Worm (Caenorhabditis elegans) whole organism, L4 larva: ENCODE measurements around the gene pro-3.

Experiments
- F44E2.7 ChIP-seq: fragments of 200-800 bp; sonication (Bioruptor generic); IDR thresholded peaks from 2 replicates; pipeline ENCODE4 v2.1.2; 2022; ENCODE audit warnings: missing genetic modification characterization, missing compliant biosample characterization
- R02D3.7 ChIP-seq: fragments of 150-350 bp; sonication (generic microtip); optimal IDR thresholded peaks from 3 replicates; lab custom pipeline; 2014; ENCODE audit warnings: missing biosample characterization, missing genetic modification characterization
- T20F7.1 ChIP-seq: fragments of 200-800 bp; sonication (Bioruptor generic); optimal IDR thresholded peaks from 2 replicates; lab custom pipeline; 2018; ENCODE audit warnings: mild to moderate bottlenecking, missing genetic modification characterization, missing compliant biosample characterization
- Y48G9A.11 ChIP-seq: fragments of 200-800 bp; sonication (Bioruptor generic); IDR thresholded peaks from 2 replicates; pipeline ENCODE4 v1.3.6; 2022; ENCODE audit warnings: missing genetic modification reagents, missing genetic modification characterization, missing compliant biosample characterization
- ZK546.5 ChIP-seq, 2 experiments: sonication (generic microtip); optimal IDR thresholded peaks; 2 replicates each; lab custom pipeline; 2017; ENCODE audit warnings: missing biosample characterization in 2 of 2, missing genetic modification characterization in 2 of 2
- aha-1 ChIP-seq: fragments of 150-350 bp; peaks from one replicate; lab custom pipeline; 2014; ENCODE audit warnings: missing biosample characterization, missing genetic modification characterization
- attf-4 ChIP-seq: sonication (generic microtip); optimal IDR thresholded peaks from 3 replicates; lab custom pipeline; 2017; ENCODE audit warnings: missing biosample characterization, missing genetic modification characterization
- ceh-28 ChIP-seq: fragments of 150-350 bp; optimal IDR thresholded peaks from 2 replicates; lab custom pipeline; 2014; ENCODE audit warnings: missing biosample characterization, missing genetic modification reagents, missing genetic modification characterization
- ceh-62 ChIP-seq: sonication (generic microtip); optimal IDR thresholded peaks from 2 replicates; lab custom pipeline; 2017; ENCODE audit warnings: missing biosample characterization, missing genetic modification characterization
- ces-1 ChIP-seq: fragments of 150-350 bp; sonication (generic microtip); optimal IDR thresholded peaks from 4 replicates; lab custom pipeline; 2014; ENCODE audit warnings: missing biosample characterization, missing genetic modification reagents, missing genetic modification characterization
- daf-12 ChIP-seq: fragments of 150-350 bp; optimal IDR thresholded peaks from 2 replicates; lab custom pipeline; 2014; ENCODE audit warnings: missing biosample characterization, missing genetic modification reagents, missing genetic modification characterization
- dpl-1 ChIP-seq: fragments of 150-350 bp; optimal IDR thresholded peaks from 2 replicates; lab custom pipeline; 2014; ENCODE audit warnings: missing biosample characterization, missing genetic modification reagents, missing genetic modification characterization
- gei-8 ChIP-seq: fragments of 200-800 bp; sonication (Bioruptor generic); optimal IDR thresholded peaks from 2 replicates; lab custom pipeline; 2018; ENCODE audit warnings: mild to moderate bottlenecking, missing genetic modification characterization, missing compliant biosample characterization
- jun-1 ChIP-seq: fragments of 150-350 bp; optimal IDR thresholded peaks from 2 replicates; lab custom pipeline; 2014; ENCODE audit warnings: missing biosample characterization, missing genetic modification reagents, missing genetic modification characterization
- lim-7 ChIP-seq: fragments of 200-800 bp; sonication (Bioruptor generic); IDR thresholded peaks from 2 replicates; pipeline ENCODE4 v1.3.6; 2022; ENCODE audit warnings: missing genetic modification characterization, missing compliant biosample characterization
- lin-1 ChIP-seq: fragments of 200-800 bp; sonication (Bioruptor generic); IDR thresholded peaks from 2 replicates; pipeline ENCODE4 v1.3.6; 2022; ENCODE audit warnings: missing genetic modification reagents, missing genetic modification characterization, missing compliant biosample characterization
- lin-15B ChIP-seq: fragments of 150-350 bp; sonication (generic microtip); optimal IDR thresholded peaks from 3 replicates; lab custom pipeline; 2014; ENCODE audit warnings: missing biosample characterization, missing genetic modification characterization
- lin-38 ChIP-seq: fragments of 200-800 bp; sonication (Bioruptor generic); IDR thresholded peaks from 2 replicates; pipeline ENCODE4 v1.3.6; 2022; ENCODE audit warnings: missing genetic modification reagents, missing genetic modification characterization, missing compliant biosample characterization
- lsy-2 ChIP-seq, 2 experiments: fragments of 150-350 bp in 1 of 2; sonication (generic microtip) in 1 of 2; optimal IDR thresholded peaks; 2 replicates each; lab custom pipeline; 2014 to 2017; ENCODE audit warnings: missing biosample characterization in 2 of 2, missing genetic modification characterization in 2 of 2
- mep-1 ChIP-seq: fragments of 150-350 bp; sonication (generic microtip); optimal IDR thresholded peaks from 3 replicates; lab custom pipeline; 2014; ENCODE audit warnings: missing biosample characterization, missing genetic modification characterization
- mes-2 ChIP-seq: sonication (generic microtip); optimal IDR thresholded peaks from 2 replicates; lab custom pipeline; 2016; ENCODE audit warnings: missing genotype, mild to moderate bottlenecking, missing genetic modification characterization, missing compliant biosample characterization; ENCODE audit not compliant: poor library complexity, severe bottlenecking
- nhr-102 ChIP-seq: sonication (generic microtip); optimal IDR thresholded peaks from 2 replicates; lab custom pipeline; 2016; ENCODE audit warnings: mild to moderate bottlenecking, missing genetic modification characterization, moderate library complexity, missing compliant biosample characterization
- nhr-11 ChIP-seq: fragments of 150-350 bp; optimal IDR thresholded peaks from 2 replicates; lab custom pipeline; 2014; ENCODE audit warnings: missing biosample characterization, missing genetic modification characterization
- nhr-111 ChIP-seq: fragments of 200-800 bp; sonication (Bioruptor generic); optimal IDR thresholded peaks from 2 replicates; lab custom pipeline; 2018; ENCODE audit warnings: mild to moderate bottlenecking, missing genetic modification characterization, missing compliant biosample characterization
- nhr-25 ChIP-seq: sonication (generic microtip); optimal IDR thresholded peaks from 2 replicates; lab custom pipeline; 2017; ENCODE audit warnings: missing genetic modification characterization, mild to moderate bottlenecking, missing compliant biosample characterization, antibody characterized with exemption, moderate library complexity, borderline replicate concordance; ENCODE audit not compliant: insufficient read depth
- nhr-28 ChIP-seq: fragments of 150-350 bp; optimal IDR thresholded peaks from 2 replicates; lab custom pipeline; 2014; ENCODE audit warnings: missing biosample characterization, missing genetic modification characterization
- pha-4 ChIP-seq, 2 experiments: fragments of 150-350 bp in 1 of 2; fragments of 200-800 bp in 1 of 2; sonication (Bioruptor generic) in 1 of 2; IDR thresholded peaks in 1 of 2; optimal IDR thresholded peaks in 1 of 2; 2 replicates each; pipeline versions ENCODE4 v1.3.6 to Lab custom; 2014 to 2022; ENCODE audit warnings: missing genetic modification characterization in 2 of 2, missing genetic modification reagents in 2 of 2, missing biosample characterization in 1 of 2, missing compliant biosample characterization in 1 of 2
- sdz-12 ChIP-seq: fragments of 200-800 bp; sonication (Bioruptor generic); optimal IDR thresholded peaks from 2 replicates; lab custom pipeline; 2018; ENCODE audit warnings: mild to moderate bottlenecking, missing genetic modification characterization, missing compliant biosample characterization
- set-16 ChIP-seq: fragments of 200-800 bp; sonication (Bioruptor generic); IDR thresholded peaks from 2 replicates; pipeline ENCODE4 v1.3.6; 2022; ENCODE audit warnings: missing genetic modification reagents, missing genetic modification characterization, missing compliant biosample characterization
- snpc-1.2 ChIP-seq: fragments of 200-800 bp; sonication (Bioruptor generic); IDR thresholded peaks from 2 replicates; pipeline ENCODE4 v1.3.6; 2022; ENCODE audit warnings: missing genetic modification reagents, missing genetic modification characterization, missing compliant biosample characterization
- snpc-4 ChIP-seq: fragments of 150-350 bp; optimal IDR thresholded peaks from 2 replicates; lab custom pipeline; 2014; ENCODE audit warnings: missing biosample characterization, missing genetic modification characterization
- vab-7 ChIP-seq: fragments of 200-800 bp; sonication (Bioruptor generic); IDR thresholded peaks from 2 replicates; pipeline ENCODE4 v1.3.6; 2022; ENCODE audit warnings: missing genetic modification reagents, missing genetic modification characterization, missing compliant biosample characterization

The pro-3 gene

ce11 chrV:19125253-19125652 is 7.0 kb upstream of the pro-3 start:
- TF ChIP-seq pha-4 (GFP tag; IDR thresholded peaks at IDR 0.05; lab: Robert Waterston, UW) (no peak), pha-4 (tag; optimal IDR thresholded peaks at IDR 0.05; lab: Kevin White, UChicago) (no peak), jun-1 (no peak), lim-7 (no peak), nhr-102 (tag; lab: Kevin White, UChicago) (no peak), sdz-12 (GFP tag; lab: Kevin White, UChicago) (no peak), gei-8 (GFP tag; lab: Kevin White, UChicago) (no peak), lin-1 (GFP tag; lab: Robert Waterston, UW) (no peak), lin-15B (no peak), snpc-1.2 (no peak), nhr-25 (tag; lab: Kevin White, UChicago) (no peak), nhr-11 (tag; lab: Kevin White, UChicago) (no peak)

- peak; percentile 68 for TF ChIP-seq aha-1
- TF ChIP-seq nhr-102 (tag; lab: Kevin White, UChicago), result no peak
Measured at ce11 chrV:19124586-19124985, 6.4 kb upstream of the pro-3 start, which contains the start of gene bed-1. TSS of gene bed-1 (minus strand) at chrV:19124922.

ce11 chrV:19120743-19121642 is 2.8 kb upstream of the pro-3 start:
- TF ChIP-seq ceh-28 (tag; lab: Kevin White, UChicago) (peak; percentile 56), F44E2.7 (GFP tag; lab: Robert Waterston, UW) (no peak), ces-1 (GFP tag; lab: Kevin White, UChicago) (no peak), set-16 (GFP tag; lab: Robert Waterston, UW) (peak; percentile 66), daf-12 (no peak)

ce11 chrV:19119260-19119659 is 1.0 kb upstream of the pro-3 start, which contains the start of gene Y39B6A.13:
TSS of gene Y39B6A.13 (minus strand) at chrV:19119425.
- TF ChIP-seq dpl-1 (peak; percentile 82), lsy-2 (tag; optimal IDR thresholded peaks at IDR 0.05; lab: Kevin White, UChicago) (peak in 1 of 2 experiments; percentile 52), gei-8 (GFP tag; lab: Kevin White, UChicago) (no peak), ceh-62 (no peak), Y48G9A.11 (GFP tag; lab: Robert Waterston, UW) (peak; percentile 99), R02D3.7 (peak; percentile 78), nhr-28 (tag; lab: Kevin White, UChicago) (peak; percentile 30), mep-1 (tag; lab: Kevin White, UChicago) (peak; percentile 43), T20F7.1 (GFP tag; lab: Kevin White, UChicago) (peak; percentile 97), lin-38 (GFP tag; lab: Robert Waterston, UW) (peak; percentile 23; the same call in 1 of the 2 replicates), attf-4 (tag; lab: Kevin White, UChicago) (no peak), ZK546.5 (tag; optimal IDR thresholded peaks at IDR 0.05; lab: Kevin White, UChicago) (no peak), aha-1 (peak; percentile 12), snpc-4 (no peak), nhr-111 (GFP tag; lab: Kevin White, UChicago) (no peak), mes-2 (tag; lab: Kevin White, UChicago) (peak; percentile 62), vab-7 (GFP tag; lab: Robert Waterston, UW) (no peak)
